Fruit fly (Drosophila melanogaster): ENCODE data around the gene Paip2.

The Paip2 gene

dm6 chr3R:12964043-12964442 is 16.5 kb upstream of the Paip2 start:
- no peak for TF ChIP-seq tj (GFP tag; optimal IDR thresholded peaks at IDR 0.05)
- TF ChIP-seq CG1620 (GFP tag; optimal IDR thresholded peaks at IDR 0.05), result no peak
- TF ChIP-seq toe (GFP tag; optimal IDR thresholded peaks at IDR 0.05), result no peak
- TF ChIP-seq CG33017 (tag; optimal IDR thresholded peaks at IDR 0.05), result no peak
- no peak for TF ChIP-seq pad (GFP tag; optimal IDR thresholded peaks at IDR 0.05)
- TF ChIP-seq CG5204 (GFP tag; optimal IDR thresholded peaks at IDR 0.05), result no peak
- TF ChIP-seq Mnt (GFP tag; optimal IDR thresholded peaks at IDR 0.05), result no peak
- TF ChIP-seq CG11617 (GFP tag; optimal IDR thresholded peaks at IDR 0.05), result no peak
- no peak for TF ChIP-seq cnc (optimal IDR thresholded peaks at IDR 0.05)
- no peak for TF ChIP-seq Clk (GFP tag; optimal IDR thresholded peaks at IDR 0.05)
- no peak for TF ChIP-seq bab1 (GFP tag; optimal IDR thresholded peaks at IDR 0.05)
- TF ChIP-seq Crg-1 (GFP tag; optimal IDR thresholded peaks at IDR 0.05), result no peak
- no peak for TF ChIP-seq CG7045 (GFP tag; optimal IDR thresholded peaks at IDR 0.05)
- no peak for TF ChIP-seq ovo (GFP tag; optimal IDR thresholded peaks at IDR 0.05)
- no peak for TF ChIP-seq CG12768 (GFP tag; optimal IDR thresholded peaks at IDR 0.05)

DNA sequence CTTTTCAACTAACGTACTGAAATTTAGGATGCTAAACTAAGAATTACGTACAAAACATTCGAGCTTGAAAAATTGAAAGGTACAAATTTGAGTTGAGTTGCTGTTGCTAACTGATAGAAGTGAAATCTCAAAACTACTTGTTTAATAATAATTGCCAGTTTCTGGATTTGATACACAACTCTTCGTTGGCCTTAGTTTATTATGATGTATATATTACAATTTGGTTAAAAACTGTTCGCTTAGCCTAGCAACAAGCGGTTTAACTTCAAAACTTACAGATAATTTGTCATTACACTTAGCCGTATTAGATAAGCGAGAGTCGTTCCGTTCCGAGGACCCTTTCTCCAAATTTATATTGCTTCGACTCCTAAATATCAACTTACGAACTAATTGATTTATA is 13.0 kb upstream of the Paip2 start, which contains the start of the genes CG14384 and grsm:
Gene CG14384 (minus strand): TSS at position 101 of the 400 bp plus-strand sequence.
Gene grsm (minus strand): TSS at position 101 of the 400 bp plus-strand sequence.
- TF ChIP-seq CG7101 (tag; optimal IDR thresholded peaks at IDR 0.05), result no peak
- no peak for TF ChIP-seq cic (GFP tag; optimal IDR thresholded peaks at IDR 0.05)
- TF ChIP-seq ovo (GFP tag; optimal IDR thresholded peaks at IDR 0.05), result no peak
- TF ChIP-seq kay (GFP tag; ENCODE audit: borderline replicate concordance), result peak; percentile 44
- TF ChIP-seq bab1 (GFP tag; optimal IDR thresholded peaks at IDR 0.05), result no peak
- TF ChIP-seq CG12768 (GFP tag; optimal IDR thresholded peaks at IDR 0.05), result no peak
- no peak for TF ChIP-seq CG33017 (tag; optimal IDR thresholded peaks at IDR 0.05)

dm6 chr3R:12972106-12972505 is 8.5 kb upstream of the Paip2 start:
- TF ChIP-seq Mnt (GFP tag; optimal IDR thresholded peaks at IDR 0.05) (peak; percentile 13), CG7045 (GFP tag; optimal IDR thresholded peaks at IDR 0.05) (no peak)

dm6 chr3R:12974447-12974846 is 6.1 kb upstream of the Paip2 start:
- TF ChIP-seq bab1 (GFP tag; optimal IDR thresholded peaks at IDR 0.05) (no peak), CG33017 (tag; optimal IDR thresholded peaks at IDR 0.05) (peak; percentile 5)

- TF ChIP-seq bab1 (GFP tag; optimal IDR thresholded peaks at IDR 0.05) (no peak), CG12768 (GFP tag; optimal IDR thresholded peaks at IDR 0.05) (no peak), cnc (optimal IDR thresholded peaks at IDR 0.05) (no peak), CG7101 (tag; optimal IDR thresholded peaks at IDR 0.05) (no peak), toe (GFP tag; optimal IDR thresholded peaks at IDR 0.05) (no peak), CG1620 (GFP tag; optimal IDR thresholded peaks at IDR 0.05) (no peak), CG11617 (GFP tag; optimal IDR thresholded peaks at IDR 0.05) (no peak), pad (GFP tag; optimal IDR thresholded peaks at IDR 0.05) (no peak), CG5204 (GFP tag; optimal IDR thresholded peaks at IDR 0.05) (no peak), kay (GFP tag; ENCODE audit: borderline replicate concordance) (no peak), Crg-1 (GFP tag; optimal IDR thresholded peaks at IDR 0.05) (no peak), Mnt (GFP tag; optimal IDR thresholded peaks at IDR 0.05) (no peak)
Measured at dm6 chr3R:12975223-12975622, 5.4 kb upstream of the Paip2 start.

- TF ChIP-seq CG5204 (GFP tag; optimal IDR thresholded peaks at IDR 0.05), result no peak
- TF ChIP-seq cic (GFP tag; optimal IDR thresholded peaks at IDR 0.05), result no peak
- TF ChIP-seq kay (GFP tag; ENCODE audit: borderline replicate concordance), result peak; percentile 48
- TF ChIP-seq bab1 (GFP tag; optimal IDR thresholded peaks at IDR 0.05), result peak; percentile 0
- TF ChIP-seq Crg-1 (GFP tag; optimal IDR thresholded peaks at IDR 0.05), result no peak
- TF ChIP-seq CG1620 (GFP tag; optimal IDR thresholded peaks at IDR 0.05), result no peak
- no peak for TF ChIP-seq CG7101 (tag; optimal IDR thresholded peaks at IDR 0.05)
- TF ChIP-seq ovo (GFP tag; optimal IDR thresholded peaks at IDR 0.05), result no peak
- TF ChIP-seq pad (GFP tag; optimal IDR thresholded peaks at IDR 0.05), result peak; percentile 70
- TF ChIP-seq CG14711 (tag; optimal IDR thresholded peaks at IDR 0.05), result no peak
Measured at dm6 chr3R:12977371-12978050, 3.1 kb upstream of the Paip2 start, which contains the start of the genes CG7381 and CG7091. Gene CG7381 (minus strand): TSS chr3R:12977471. Gene CG7091 (plus strand): TSS chr3R:12978000.

DNA sequence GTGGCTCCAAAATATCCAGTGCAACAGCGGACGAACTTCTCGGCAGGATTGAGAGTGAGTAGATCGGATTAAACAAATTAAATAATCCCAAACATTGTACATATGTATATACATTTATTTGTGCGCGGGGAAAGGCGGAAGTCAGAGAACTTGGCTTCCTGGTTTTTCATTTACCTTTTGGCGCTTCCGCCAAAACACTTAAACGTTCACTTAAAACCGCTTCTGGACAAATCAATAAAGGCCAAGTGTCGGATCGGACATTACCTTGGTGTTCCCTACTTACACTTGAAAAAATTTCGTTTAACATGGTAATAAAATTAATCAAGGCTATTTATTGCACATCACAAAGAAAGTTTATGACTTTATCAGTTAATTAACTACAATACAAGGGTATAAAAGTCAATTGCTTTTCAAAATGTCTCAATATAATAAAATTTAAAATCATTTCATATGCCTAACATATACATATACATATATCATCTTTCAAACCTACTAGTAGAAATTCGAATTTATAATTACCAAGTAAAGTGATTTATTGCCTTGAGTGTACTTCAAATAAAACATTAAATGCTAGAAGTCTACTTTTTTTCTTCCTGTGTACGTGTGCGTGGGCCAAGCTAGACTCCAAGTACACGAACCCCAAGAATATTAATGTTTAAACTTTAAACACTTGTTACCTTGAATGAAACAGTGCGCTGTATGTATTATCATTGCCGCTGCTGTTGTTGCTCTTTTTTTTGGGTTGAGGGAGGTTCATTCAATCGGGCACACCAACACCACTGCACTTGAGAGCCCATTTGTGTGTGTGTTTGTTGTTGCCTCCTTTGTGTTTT is 958 bp downstream of the Paip2 start:
- TF ChIP-seq cnc (optimal IDR thresholded peaks at IDR 0.05), result no peak
- TF ChIP-seq Clk (GFP tag; optimal IDR thresholded peaks at IDR 0.05), result peak; percentile 16
- TF ChIP-seq bab1 (GFP tag; optimal IDR thresholded peaks at IDR 0.05), result peak; percentile 39
- peak; percentile 61 for TF ChIP-seq CG11617 (GFP tag; optimal IDR thresholded peaks at IDR 0.05)
- peak; percentile 27 for TF ChIP-seq toe (GFP tag; optimal IDR thresholded peaks at IDR 0.05)
- TF ChIP-seq tj (GFP tag; optimal IDR thresholded peaks at IDR 0.05), result no peak
- TF ChIP-seq pad (GFP tag; optimal IDR thresholded peaks at IDR 0.05), result peak; percentile 9
- TF ChIP-seq CG5204 (GFP tag; optimal IDR thresholded peaks at IDR 0.05), result peak; percentile 59
- no peak for TF ChIP-seq Hr96 (GFP tag; optimal IDR thresholded peaks at IDR 0.05)
- no peak for TF ChIP-seq CG14711 (tag; optimal IDR thresholded peaks at IDR 0.05)
- TF ChIP-seq CG33017 (tag; optimal IDR thresholded peaks at IDR 0.05), result peak; percentile 79
- no peak for TF ChIP-seq ovo (GFP tag; optimal IDR thresholded peaks at IDR 0.05)
- TF ChIP-seq CG7045 (GFP tag; optimal IDR thresholded peaks at IDR 0.05), result peak; percentile 76
- no peak for TF ChIP-seq cic (GFP tag; optimal IDR thresholded peaks at IDR 0.05)
- peak; percentile 77 for TF ChIP-seq CG12768 (GFP tag; optimal IDR thresholded peaks at IDR 0.05)
- peak; percentile 41 for TF ChIP-seq CG7101 (tag; optimal IDR thresholded peaks at IDR 0.05)
- no peak for TF ChIP-seq kay (GFP tag; ENCODE audit: borderline replicate concordance)

Measured in whole organism, adult.